Worm (Caenorhabditis elegans) whole organism, early embryonic: ENCODE data around the gene fshr-1.
A peak's percentile ranks its signal among the peaks of the same experiment; 100 is the strongest.

Experiments used
- B0310.2 ChIP-seq: sonication (generic microtip); optimal IDR thresholded peaks from 2 replicates; lab custom pipeline; 2016; ENCODE audit warnings: mild to moderate bottlenecking, missing genetic modification characterization, missing compliant biosample characterization
- F13C5.2 ChIP-seq: sonication (generic microtip); optimal IDR thresholded peaks from 2 replicates; lab custom pipeline; 2017; ENCODE audit warnings: mild to moderate bottlenecking, missing genetic modification characterization, inconsistent platforms, missing compliant biosample characterization
- aly-1 ChIP-seq: sonication (generic microtip); optimal IDR thresholded peaks from 2 replicates; lab custom pipeline; 2016; ENCODE audit warnings: missing genetic modification characterization, missing compliant biosample characterization
- ama-1 ChIP-seq: fragments of 150-350 bp; optimal IDR thresholded peaks from 2 replicates; lab custom pipeline; 2014
- ceh-13 ChIP-seq: fragments of 200-800 bp; sonication (Bioruptor generic); optimal IDR thresholded peaks from 2 replicates; lab custom pipeline; 2018; ENCODE audit warnings: mild to moderate bottlenecking, missing genetic modification characterization, missing compliant biosample characterization
- ceh-36 ChIP-seq: sonication (generic microtip); optimal IDR thresholded peaks from 2 replicates; lab custom pipeline; 2016; ENCODE audit warnings: missing genetic modification characterization, inconsistent platforms, missing compliant biosample characterization
- ets-7 ChIP-seq: sonication (generic microtip); optimal IDR thresholded peaks from 2 replicates; lab custom pipeline; 2016; ENCODE audit warnings: missing genotype, missing genetic modification characterization, missing compliant biosample characterization
- flt-1 ChIP-seq: fragments of 200-800 bp; sonication (Bioruptor generic); IDR thresholded peaks from 2 replicates; pipeline ENCODE4 v1.3.6; 2022; ENCODE audit warnings: missing genetic modification characterization, missing compliant biosample characterization
- hmbx-1 ChIP-seq: sonication (generic microtip); optimal IDR thresholded peaks from 2 replicates; lab custom pipeline; 2016; ENCODE audit warnings: mild to moderate bottlenecking, missing genetic modification characterization, missing compliant biosample characterization
- hmg-4 ChIP-seq: fragments of 200-800 bp; sonication (Bioruptor generic); optimal IDR thresholded peaks from 2 replicates; lab custom pipeline; 2018; ENCODE audit warnings: mild to moderate bottlenecking, missing genetic modification characterization, missing compliant biosample characterization
- hnd-1 ChIP-seq: sonication (generic microtip); optimal IDR thresholded peaks from 2 replicates; lab custom pipeline; 2016; ENCODE audit warnings: missing genetic modification characterization, missing compliant biosample characterization
- pes-1 ChIP-seq: fragments of 200-800 bp; sonication (Bioruptor generic); IDR thresholded peaks from 2 replicates; pipeline ENCODE4 v1.3.6; 2022; ENCODE audit warnings: missing genetic modification reagents, missing genetic modification characterization, missing compliant biosample characterization
- scrt-1 ChIP-seq: fragments of 200-800 bp; sonication (Bioruptor generic); IDR thresholded peaks from 2 replicates; pipeline ENCODE4 v1.3.6; 2022; ENCODE audit warnings: missing genetic modification characterization, missing compliant biosample characterization
- sea-1 ChIP-seq: fragments of 200-800 bp; sonication (Bioruptor generic); conservative IDR thresholded peaks from 2 replicates; pipeline ENCODE4 v1.3.6; 2022; ENCODE audit warnings: missing genetic modification characterization, missing compliant biosample characterization
- tbx-11 ChIP-seq: fragments of 200-800 bp; sonication (Bioruptor generic); IDR thresholded peaks from 2 replicates; pipeline ENCODE4 v1.3.6; 2022; ENCODE audit warnings: missing genetic modification characterization, missing compliant biosample characterization
- tbx-37 ChIP-seq: fragments of 200-800 bp; sonication (Bioruptor generic); conservative IDR thresholded peaks from 2 replicates; pipeline ENCODE4 v1.3.6; 2022; ENCODE audit warnings: missing genetic modification reagents, missing genetic modification characterization, missing compliant biosample characterization
- tra-4 ChIP-seq: sonication (generic microtip); optimal IDR thresholded peaks from 2 replicates; lab custom pipeline; 2017; ENCODE audit warnings: missing genetic modification characterization, missing compliant biosample characterization

The fshr-1 gene

DNA sequence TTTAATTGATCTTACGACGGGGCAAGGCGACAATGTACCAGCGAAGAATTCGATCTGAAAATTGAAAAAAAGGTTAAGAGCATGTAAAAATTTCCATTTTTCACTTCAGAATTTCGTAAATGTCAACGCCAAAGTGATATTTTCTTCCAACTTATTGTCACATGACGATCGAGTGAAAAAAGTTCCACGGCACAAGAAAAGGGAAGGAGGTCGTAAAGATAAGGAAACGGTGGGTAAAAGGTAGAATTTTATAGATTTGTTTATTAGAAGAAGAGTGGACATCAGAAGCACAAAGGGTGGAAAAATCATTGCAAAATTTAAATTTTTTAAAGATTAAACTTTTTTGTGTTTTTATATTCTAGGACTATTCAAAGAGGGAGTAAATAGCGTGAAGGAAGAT, 38.3 kb downstream of the fshr-1 start:
- TF ChIP-seq ceh-36 (tag; lab: Kevin White, UChicago) (no peak), scrt-1 (GFP tag; lab: Robert Waterston, UW) (no peak), pes-1 (no peak), sea-1 (GFP tag; lab: Robert Waterston, UW) (no peak), tra-4 (tag; lab: Kevin White, UChicago) (no peak), hmbx-1 (tag; lab: Kevin White, UChicago) (no peak), hnd-1 (no peak), B0310.2 (tag; lab: Kevin White, UChicago) (no peak), hmg-4 (GFP tag; lab: Kevin White, UChicago) (no peak), flt-1 (GFP tag; lab: Robert Waterston, UW) (no peak), ets-7 (tag; lab: Kevin White, UChicago) (no peak), aly-1 (tag; lab: Kevin White, UChicago) (no peak)

DNA sequence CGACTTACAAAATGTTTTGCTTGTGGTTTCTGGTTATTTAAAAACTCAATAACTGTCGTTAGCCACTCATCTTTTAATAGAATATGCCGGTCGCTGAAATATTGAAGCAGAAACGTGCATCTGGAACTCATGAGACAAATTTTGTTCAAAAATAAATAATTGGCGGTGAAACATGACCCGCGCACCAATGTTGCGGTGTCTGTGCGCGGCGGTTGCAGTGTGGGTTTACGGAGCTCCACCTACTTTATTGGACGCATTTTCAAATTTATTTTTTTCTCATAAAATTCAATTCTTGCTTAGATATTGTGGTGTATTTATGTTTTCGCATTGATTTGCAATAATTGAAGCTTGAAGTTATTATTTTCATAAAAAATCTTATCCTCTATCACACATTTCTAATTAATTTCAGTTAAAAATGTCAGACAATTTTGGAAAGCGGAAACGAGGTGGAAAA, 41.0 kb downstream of the fshr-1 start, which contains the start of the genes rmh-2 and suds-3:
Gene rmh-2, minus strand, starts transcription at position 164 of the 454 bp plus-strand sequence.
Gene suds-3, plus strand, starts transcription at position 404 of the 454 bp plus-strand sequence.
- TF ChIP-seq scrt-1 (GFP tag; lab: Robert Waterston, UW) (no peak), ets-7 (tag; lab: Kevin White, UChicago) (no peak), hmg-4 (GFP tag; lab: Kevin White, UChicago) (peak; percentile 7)

DNA sequence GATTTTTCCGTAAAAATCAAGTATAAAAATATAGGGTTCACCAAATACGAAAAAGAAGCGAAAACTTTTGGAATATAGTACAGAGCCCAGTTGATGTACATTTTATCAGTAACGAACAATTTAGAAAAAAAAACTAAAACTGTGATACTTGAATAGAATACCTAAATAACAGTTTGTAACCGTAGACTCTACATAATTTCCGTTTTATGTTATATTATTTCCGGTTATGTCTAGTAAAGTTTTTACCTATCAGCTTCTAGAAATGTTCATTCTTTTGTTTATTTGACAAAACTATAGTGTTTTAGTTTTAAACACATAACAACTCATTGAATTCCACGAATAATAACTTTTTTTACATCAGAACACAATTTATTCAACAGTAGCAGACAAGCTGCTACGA, 47.8 kb downstream of the fshr-1 start, which contains the start of gene srj-33:
Gene srj-33, minus strand, starts transcription at position 101 of the 400 bp plus-strand sequence.
- no peak for TF ChIP-seq tbx-37 (GFP tag; lab: Robert Waterston, UW)
- TF ChIP-seq hnd-1, result no peak
- no peak for TF ChIP-seq ama-1 (lab: Kevin White, UChicago)
- no peak for TF ChIP-seq aly-1 (tag; lab: Kevin White, UChicago)
- no peak for TF ChIP-seq tbx-11 (GFP tag; lab: Robert Waterston, UW)
- no peak for TF ChIP-seq scrt-1 (GFP tag; lab: Robert Waterston, UW)
- no peak for TF ChIP-seq B0310.2 (tag; lab: Kevin White, UChicago)
- no peak for TF ChIP-seq sea-1 (GFP tag; lab: Robert Waterston, UW)
- no peak for TF ChIP-seq flt-1 (GFP tag; lab: Robert Waterston, UW)
- no peak for TF ChIP-seq pes-1
- no peak for TF ChIP-seq tra-4 (tag; lab: Kevin White, UChicago)
- TF ChIP-seq F13C5.2 (tag; lab: Kevin White, UChicago), result no peak
- no peak for TF ChIP-seq hmg-4 (GFP tag; lab: Kevin White, UChicago)
- TF ChIP-seq ceh-36 (tag; lab: Kevin White, UChicago), result no peak
- no peak for TF ChIP-seq ets-7 (tag; lab: Kevin White, UChicago)
- no peak for TF ChIP-seq ceh-13 (GFP tag; lab: Kevin White, UChicago)
- no peak for TF ChIP-seq hmbx-1 (tag; lab: Kevin White, UChicago)

DNA sequence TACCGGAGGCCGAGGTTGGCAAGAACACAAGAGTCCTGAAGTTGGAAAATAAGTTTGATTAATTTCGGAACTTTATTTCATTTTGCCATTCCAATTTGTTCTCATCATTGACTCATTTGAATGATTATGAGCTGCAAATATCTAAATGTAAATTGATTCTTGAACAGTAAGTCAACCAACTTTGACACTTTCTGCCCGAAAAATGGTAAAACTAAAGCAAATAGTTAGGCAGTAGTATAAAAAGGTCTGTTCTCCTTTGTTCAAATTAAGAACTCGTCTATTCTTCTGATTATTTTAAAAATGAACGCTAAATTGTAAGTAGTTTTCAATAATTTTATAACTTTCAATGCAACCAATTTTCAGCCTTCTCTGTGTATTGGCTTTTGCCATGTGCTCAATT, 53.4 kb downstream of the fshr-1 start, which contains the start of gene fipr-12:
Gene fipr-12, plus strand, starts transcription at position 301 of the 400 bp plus-strand sequence.
- TF ChIP-seq ets-7 (tag; lab: Kevin White, UChicago) (no peak), ceh-13 (GFP tag; lab: Kevin White, UChicago) (no peak)

DNA sequence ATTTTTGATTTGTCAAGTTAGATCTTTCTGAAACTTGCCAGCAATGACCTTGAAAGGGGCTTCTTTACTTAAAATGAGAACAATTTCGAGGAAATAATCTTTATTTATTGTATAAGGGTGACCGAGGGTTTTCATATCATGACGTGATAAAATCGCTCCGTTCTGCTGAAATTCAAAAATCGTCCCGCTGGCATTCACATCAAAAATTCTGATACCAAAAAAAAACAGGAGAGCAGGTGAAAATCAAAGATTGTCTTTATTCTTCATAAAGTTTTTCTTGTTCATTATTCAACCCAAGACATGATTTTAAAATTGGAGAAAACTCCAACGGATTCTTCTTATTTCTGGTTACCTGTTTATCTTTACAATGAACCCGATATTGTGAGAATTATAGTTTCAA, 54.5 kb downstream of the fshr-1 start, which contains the start of gene sre-28:
Gene sre-28, plus strand, starts transcription at position 301 of the 400 bp plus-strand sequence.
- TF ChIP-seq flt-1 (GFP tag; lab: Robert Waterston, UW) (no peak), ceh-13 (GFP tag; lab: Kevin White, UChicago) (no peak), aly-1 (tag; lab: Kevin White, UChicago) (no peak), ama-1 (lab: Kevin White, UChicago) (no peak), F13C5.2 (tag; lab: Kevin White, UChicago) (no peak), scrt-1 (GFP tag; lab: Robert Waterston, UW) (no peak), pes-1 (no peak), hmg-4 (GFP tag; lab: Kevin White, UChicago) (no peak), sea-1 (GFP tag; lab: Robert Waterston, UW) (no peak), tra-4 (tag; lab: Kevin White, UChicago) (no peak), hnd-1 (no peak), ceh-36 (tag; lab: Kevin White, UChicago) (no peak), tbx-11 (GFP tag; lab: Robert Waterston, UW) (no peak), tbx-37 (GFP tag; lab: Robert Waterston, UW) (no peak), B0310.2 (tag; lab: Kevin White, UChicago) (no peak), ets-7 (tag; lab: Kevin White, UChicago) (no peak), hmbx-1 (tag; lab: Kevin White, UChicago) (no peak)
